Worm (Caenorhabditis elegans) whole organism, L1 larva: Measurements from ENCODE around the gene srd-19.

ENCODE experiments used
- alr-1 ChIP-seq: fragments of 200-800 bp; sonication (Bioruptor generic); optimal IDR thresholded peaks from 2 replicates; lab custom pipeline; 2018; ENCODE audit warnings: borderline replicate concordance, mild to moderate bottlenecking, missing genetic modification characterization, missing compliant biosample characterization
- ceh-63 ChIP-seq: fragments of 200-800 bp; sonication (Bioruptor generic); optimal IDR thresholded peaks from 2 replicates; lab custom pipeline; 2018; ENCODE audit warnings: mild to moderate bottlenecking, missing genetic modification characterization, missing compliant biosample characterization
- dpl-1 ChIP-seq, 3 experiments: fragments of 150-350 bp in 2 of 3; sonication (generic microtip) in 1 of 3; optimal IDR thresholded peaks; 2 replicates each; lab custom pipeline; 2014 to 2017; ENCODE audit warnings: missing biosample characterization in 3 of 3, missing genetic modification characterization in 3 of 3, missing genetic modification reagents in 3 of 3
- mab-9 ChIP-seq: fragments of 200-800 bp; sonication (Bioruptor generic); IDR thresholded peaks from 2 replicates; pipeline ENCODE4 v1.3.6; 2022; ENCODE audit warnings: missing genetic modification reagents, missing genetic modification characterization, missing compliant biosample characterization
- nhr-20 ChIP-seq: sonication (generic microtip); optimal IDR thresholded peaks from 2 replicates; lab custom pipeline; 2016; ENCODE audit warnings: mild to moderate bottlenecking, missing genetic modification characterization, missing compliant biosample characterization
- nhr-77 ChIP-seq: fragments of 150-350 bp; optimal IDR thresholded peaks from 2 replicates; lab custom pipeline; 2014; ENCODE audit warnings: missing biosample characterization, missing genetic modification characterization
- tbx-2 ChIP-seq: sonication (generic microtip); optimal IDR thresholded peaks from 2 replicates; lab custom pipeline; 2016; ENCODE audit warnings: missing genetic modification characterization, missing compliant biosample characterization
- zag-1 ChIP-seq: fragments of 150-350 bp; optimal IDR thresholded peaks from 2 replicates; lab custom pipeline; 2014; ENCODE audit warnings: missing biosample characterization, missing genetic modification characterization

DNA sequence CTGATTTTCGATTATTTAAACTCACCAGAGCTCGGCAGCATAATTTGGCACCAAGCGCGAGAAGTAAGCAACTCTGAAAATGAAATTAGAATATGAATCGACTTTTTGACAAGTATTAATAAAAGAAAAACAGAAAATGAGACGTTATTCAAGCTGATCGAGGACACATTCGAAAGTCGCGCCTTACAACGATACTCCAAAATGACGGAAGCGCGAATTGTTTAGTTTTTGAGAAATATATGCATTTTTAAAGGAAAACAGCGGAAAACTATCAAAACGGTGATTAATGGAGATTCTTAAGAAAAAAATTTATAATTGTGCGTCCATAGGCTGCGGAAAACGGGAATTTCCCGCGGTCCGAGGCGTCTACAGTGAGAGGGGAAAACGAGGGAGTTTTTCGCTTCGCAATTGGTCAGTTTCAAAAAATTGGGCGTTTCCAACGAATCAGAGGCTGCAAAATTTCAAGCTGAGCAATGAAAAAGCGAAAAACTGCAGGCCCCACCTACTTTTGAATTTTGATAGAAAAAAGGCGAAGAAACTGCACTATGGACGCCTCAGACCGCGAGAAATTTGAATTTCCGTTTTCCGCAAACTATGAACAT lies 9.0 kb upstream of the srd-19 start, which contains the start of gene mes-4:
- TF ChIP-seq nhr-20 (tag; lab: Kevin White, UChicago), result no peak
- no peak for TF ChIP-seq alr-1 (tag; lab: Kevin White, UChicago)
- no peak for TF ChIP-seq ceh-63
- TF ChIP-seq zag-1 (tag; lab: Kevin White, UChicago), result no peak
- TF ChIP-seq nhr-77 (tag; lab: Kevin White, UChicago), result no peak
- no peak for TF ChIP-seq tbx-2 (tag; lab: Kevin White, UChicago)
- TF ChIP-seq dpl-1 (GFP tag; optimal IDR thresholded peaks at IDR 0.05; lab: Kevin White, UChicago), result peak; percentile 62 to 86 (median 81)
- no peak for TF ChIP-seq mab-9 (GFP tag; lab: Robert Waterston, UW)
